Fruit fly (Drosophila melanogaster) whole organism, embryonic: ENCODE data around the gene MESR3.

Source experiments
- Asciz ChIP-seq: fragments of 200-800 bp; sonication (Bioruptor generic); optimal IDR thresholded peaks from 2 replicates; lab custom pipeline; 2017; ENCODE audit warnings: missing biosample characterization, mild to moderate bottlenecking, missing genetic modification characterization, missing genetic modification reagents
- CG10979 ChIP-seq: fragments of 200-800 bp; sonication (Bioruptor generic); optimal IDR thresholded peaks from 2 replicates; lab custom pipeline; 2018; ENCODE audit warnings: missing biosample characterization, mild to moderate bottlenecking, missing genetic modification characterization, moderate library complexity
- CG11695 ChIP-seq: fragments of 200-800 bp; sonication (Bioruptor generic); IDR thresholded peaks from 3 replicates; pipeline ENCODE4 v1.3.6; 2022; ENCODE audit warnings: missing biosample characterization, missing genetic modification characterization
- CG14441 ChIP-seq: fragments of 200-800 bp; sonication (Bioruptor generic); IDR thresholded peaks from 2 replicates; pipeline ENCODE4 v1.3.6; 2022; ENCODE audit warnings: missing biosample characterization, missing genetic modification characterization
- CG15479 ChIP-seq: fragments of 200-800 bp; sonication (Bioruptor generic); optimal IDR thresholded peaks from 3 replicates; lab custom pipeline; 2019; ENCODE audit warnings: missing biosample characterization, mild to moderate bottlenecking, missing genetic modification characterization, moderate library complexity
- CG16813 ChIP-seq: fragments of 200-800 bp; sonication (Bioruptor generic); IDR thresholded peaks from 3 replicates; pipeline ENCODE4 v1.3.6; 2022; ENCODE audit warnings: missing biosample characterization, missing genetic modification characterization; ENCODE audit not compliant: partially characterized antibody
- CG17612 ChIP-seq: fragments of 200-800 bp; sonication (Bioruptor generic); IDR thresholded peaks from 2 replicates; pipeline ENCODE4 v1.3.6; 2022; ENCODE audit warnings: missing biosample characterization, missing genetic modification characterization
- CG2120 ChIP-seq: fragments of 200-800 bp; sonication (Bioruptor generic); optimal IDR thresholded peaks from 3 replicates; lab custom pipeline; 2016; ENCODE audit warnings: missing biosample characterization, missing genetic modification characterization
- CG2889 ChIP-seq: fragments of 200-800 bp; sonication (Bioruptor generic); IDR thresholded peaks from 3 replicates; pipeline ENCODE4 v1.3.6; 2022; ENCODE audit warnings: missing biosample characterization, missing genetic modification characterization
- CG31441 ChIP-seq: fragments of 200-800 bp; sonication (Bioruptor generic); IDR thresholded peaks from 2 replicates; pipeline ENCODE4 v1.3.6; 2022; ENCODE audit warnings: missing biosample characterization, missing genetic modification characterization
- CG32532 ChIP-seq: fragments of 200-800 bp; sonication (Bioruptor generic); IDR thresholded peaks from 2 replicates; pipeline ENCODE4 v1.3.6; 2022; ENCODE audit warnings: missing biosample characterization, missing genetic modification characterization
- CG32767 ChIP-seq: fragments of 200-800 bp; sonication (Bioruptor generic); IDR thresholded peaks from 2 replicates; pipeline ENCODE4 v1.3.6; 2022; ENCODE audit warnings: missing biosample characterization, missing genetic modification characterization
- CG33557 ChIP-seq: fragments of 200-800 bp; sonication (Bioruptor generic); optimal IDR thresholded peaks from 2 replicates; lab custom pipeline; 2019; ENCODE audit warnings: missing biosample characterization, mild to moderate bottlenecking, missing genetic modification characterization, moderate library complexity
- CG4424 ChIP-seq: fragments of 200-800 bp; sonication (Bioruptor generic); optimal IDR thresholded peaks from 3 replicates; lab custom pipeline; 2016; ENCODE audit warnings: missing biosample characterization, missing genetic modification characterization
- CG6272 ChIP-seq: fragments of 200-800 bp; sonication (Bioruptor generic); IDR thresholded peaks from 2 replicates; pipeline ENCODE4 v1.3.6; 2022; ENCODE audit warnings: missing biosample characterization, missing genetic modification characterization
- CG6689 ChIP-seq: fragments of 200-800 bp; sonication (Bioruptor generic); IDR thresholded peaks from 2 replicates; pipeline ENCODE4 v1.3.6; 2022; ENCODE audit warnings: missing biosample characterization, missing genetic modification characterization
- CG8944 ChIP-seq: fragments of 200-800 bp; sonication (Bioruptor generic); optimal IDR thresholded peaks from 3 replicates; lab custom pipeline; 2016; ENCODE audit warnings: missing biosample characterization, missing genetic modification characterization
- Dad ChIP-seq: fragments of 200-800 bp; sonication (Bioruptor generic); optimal IDR thresholded peaks from 3 replicates; lab custom pipeline; 2016; ENCODE audit warnings: missing biosample characterization, missing genetic modification characterization
- Dip2 ChIP-seq: fragments of 200-800 bp; sonication (Bioruptor generic); IDR thresholded peaks from 2 replicates; pipeline ENCODE4 v1.3.6; 2022; ENCODE audit warnings: missing biosample characterization, missing genetic modification characterization
- Dip3 ChIP-seq: fragments of 200-800 bp; sonication (Bioruptor generic); optimal IDR thresholded peaks from 3 replicates; lab custom pipeline; 2016; ENCODE audit warnings: missing biosample characterization, missing genetic modification characterization
- GATAe ChIP-seq: fragments of 200-800 bp; sonication (Bioruptor generic); conservative IDR thresholded peaks from 2 replicates; pipeline ENCODE4 v1.3.6; 2022; ENCODE audit warnings: missing biosample characterization, missing genetic modification characterization
- H15 ChIP-seq: fragments of 200-800 bp; sonication (Bioruptor generic); IDR thresholded peaks from 3 replicates; pipeline ENCODE4 v1.3.6; 2022; ENCODE audit warnings: missing biosample characterization, missing genetic modification characterization
- HLH54F ChIP-seq: fragments of 200-800 bp; sonication (Bioruptor generic); optimal IDR thresholded peaks from 3 replicates; lab custom pipeline; 2016; ENCODE audit warnings: missing biosample characterization, missing genetic modification characterization
- Hr3 ChIP-seq: fragments of 200-800 bp; sonication (Bioruptor generic); optimal IDR thresholded peaks from 3 replicates; lab custom pipeline; 2016; ENCODE audit warnings: missing biosample characterization, missing genetic modification characterization
- Hr51 ChIP-seq, 2 experiments: fragments of 200-800 bp; sonication (Bioruptor generic); optimal IDR thresholded peaks; 2 replicates in 1 of 2; 3 replicates in 1 of 2; lab custom pipeline; 2016 to 2018; ENCODE audit warnings: missing biosample characterization in 2 of 2, missing genetic modification characterization in 2 of 2, mild to moderate bottlenecking in 1 of 2, moderate library complexity in 1 of 2
- Hr78 ChIP-seq, 2 experiments: fragments of 200-800 bp in 1 of 2; fragments of >200 bp in 1 of 2; sonication (Bioruptor generic) in 1 of 2; optimal IDR thresholded peaks; 2 replicates each; lab custom pipeline; 2017 to 2019; ENCODE audit warnings: missing biosample characterization in 2 of 2, missing genetic modification characterization in 2 of 2, mild to moderate bottlenecking in 1 of 2, moderate library complexity in 1 of 2
- Kr ChIP-seq: fragments of 200-800 bp; sonication (Bioruptor generic); optimal IDR thresholded peaks from 2 replicates; lab custom pipeline; 2017; ENCODE audit warnings: missing biosample characterization, mild to moderate bottlenecking, missing genetic modification characterization
- Lhr ChIP-seq: fragments of 200-800 bp; sonication (Bioruptor generic); optimal IDR thresholded peaks from 3 replicates; lab custom pipeline; 2017; ENCODE audit warnings: mild to moderate bottlenecking, missing biosample characterization, missing genetic modification reagents, missing genetic modification characterization
- NK7.1 ChIP-seq: fragments of 200-800 bp; sonication (Bioruptor generic); optimal IDR thresholded peaks from 3 replicates; lab custom pipeline; 2016; ENCODE audit warnings: missing biosample characterization, missing genetic modification characterization
- NfI ChIP-seq: fragments of 200-800 bp; sonication (Bioruptor generic); optimal IDR thresholded peaks from 3 replicates; lab custom pipeline; 2018; ENCODE audit warnings: missing biosample characterization, mild to moderate bottlenecking, missing genetic modification characterization, moderate library complexity
- Oli ChIP-seq: fragments of 200-800 bp; sonication (Bioruptor generic); optimal IDR thresholded peaks from 2 replicates; lab custom pipeline; 2018; ENCODE audit warnings: missing biosample characterization, mild to moderate bottlenecking, missing genetic modification characterization, moderate library complexity
- aop ChIP-seq: fragments of 200-800 bp; sonication (Bioruptor generic); IDR thresholded peaks from 2 replicates; pipeline ENCODE4 v1.3.6; 2022; ENCODE audit warnings: missing biosample characterization, missing genetic modification characterization
- cato ChIP-seq: fragments of 200-800 bp; sonication (Bioruptor generic); optimal IDR thresholded peaks from 2 replicates; lab custom pipeline; 2016; ENCODE audit warnings: missing biosample characterization, missing genetic modification characterization, borderline replicate concordance
- chn ChIP-seq: fragments of 200-800 bp; sonication (Bioruptor generic); optimal IDR thresholded peaks from 2 replicates; lab custom pipeline; 2016; ENCODE audit warnings: missing biosample characterization, missing genetic modification characterization
- dimm ChIP-seq: fragments of 200-800 bp; sonication (Bioruptor generic); IDR thresholded peaks from 2 replicates; pipeline ENCODE4 v1.3.6; 2022; ENCODE audit warnings: missing biosample characterization, missing genetic modification characterization
- disco-r ChIP-seq: fragments of 200-800 bp; sonication (Bioruptor generic); optimal IDR thresholded peaks from 2 replicates; lab custom pipeline; 2016; ENCODE audit warnings: missing biosample characterization, missing genetic modification characterization
- ems ChIP-seq: fragments of 200-800 bp; sonication (Bioruptor generic); optimal IDR thresholded peaks from 3 replicates; lab custom pipeline; 2016; ENCODE audit warnings: missing biosample characterization, missing genetic modification characterization
- en ChIP-seq: fragments of 200-800 bp; sonication (Bioruptor generic); optimal IDR thresholded peaks from 2 replicates; lab custom pipeline; 2016; ENCODE audit warnings: missing biosample characterization, missing genetic modification characterization
- fru ChIP-seq: fragments of >200 bp; optimal IDR thresholded peaks from 2 replicates; lab custom pipeline; 2017
- hb ChIP-seq: fragments of 200-800 bp; sonication (Bioruptor generic); IDR thresholded peaks from 3 replicates; pipeline ENCODE4 v1.3.6; 2022; ENCODE audit warnings: missing biosample characterization, missing genetic modification characterization; ENCODE audit not compliant: partially characterized antibody
- maf-S ChIP-seq: fragments of 200-800 bp; sonication (Bioruptor generic); optimal IDR thresholded peaks from 2 replicates; lab custom pipeline; 2016; ENCODE audit warnings: missing biosample characterization, missing genetic modification characterization
- onecut ChIP-seq: fragments of 200-800 bp; sonication (Bioruptor generic); IDR thresholded peaks from 2 replicates; pipeline ENCODE4 v1.3.6; 2022; ENCODE audit warnings: missing biosample characterization, missing genetic modification characterization
- peb ChIP-seq: fragments of 200-800 bp; sonication (Bioruptor generic); IDR thresholded peaks from 2 replicates; pipeline ENCODE4 v1.3.6; 2022; ENCODE audit warnings: missing biosample characterization, missing genetic modification characterization
- row ChIP-seq: fragments of 200-800 bp; sonication (Bioruptor generic); IDR thresholded peaks from 3 replicates; pipeline ENCODE4 v1.3.6; 2022; ENCODE audit warnings: missing biosample characterization, missing genetic modification characterization
- schlank ChIP-seq: fragments of 200-800 bp; sonication (Bioruptor generic); optimal IDR thresholded peaks from 2 replicates; lab custom pipeline; 2018; ENCODE audit warnings: missing biosample characterization, mild to moderate bottlenecking, missing genetic modification characterization
- sqz ChIP-seq: fragments of 200-800 bp; sonication (Bioruptor generic); optimal IDR thresholded peaks from 3 replicates; lab custom pipeline; 2018; ENCODE audit warnings: missing biosample characterization, mild to moderate bottlenecking, missing genetic modification characterization
- stc ChIP-seq: fragments of 200-800 bp; sonication (Bioruptor generic); IDR thresholded peaks from 2 replicates; pipeline ENCODE4 v1.3.6; 2022; ENCODE audit warnings: missing biosample characterization, missing genetic modification characterization
- tna ChIP-seq: fragments of 200-800 bp; sonication (Bioruptor generic); IDR thresholded peaks from 2 replicates; pipeline ENCODE4 v1.3.6; 2022; ENCODE audit warnings: missing biosample characterization, missing genetic modification characterization; ENCODE audit not compliant: partially characterized antibody
- trh ChIP-seq: fragments of 200-800 bp; sonication (Bioruptor generic); optimal IDR thresholded peaks from 2 replicates; lab custom pipeline; 2016; ENCODE audit warnings: missing biosample characterization, missing genetic modification characterization

The MESR3 gene

dm6 chr2L:18702721-18703488, 85.8 kb downstream of the MESR3 start, which contains the start of the genes CG10376 and CG10343 (continued):
- peak; percentile 51 for TF ChIP-seq schlank (tag; lab: Kevin White, UChicago)
- TF ChIP-seq CG31441 (GFP tag; lab: Robert Waterston, UW) = peak; percentile 94
- TF ChIP-seq Dad (GFP tag; lab: Kevin White, UChicago) = peak; percentile 54
- TF ChIP-seq trh (GFP tag; lab: Kevin White, UChicago) = peak; percentile 80
- peak; percentile 88 for TF ChIP-seq CG10979 (tag; lab: Kevin White, UChicago)
- peak; percentile 52 for TF ChIP-seq onecut (GFP tag; lab: Robert Waterston, UW)
- no peak for TF ChIP-seq fru (lab: Kevin White, UChicago)
- TF ChIP-seq HLH54F = peak; percentile 58
- no peak for TF ChIP-seq maf-S
- peak; percentile 70; the same call in 1 of the 3 replicates for TF ChIP-seq CG11695 (GFP tag; lab: Robert Waterston, UW)
- peak; percentile 35 for TF ChIP-seq tna (GFP tag; lab: Robert Waterston, UW)
- TF ChIP-seq Dip3 = peak; percentile 65
- peak; percentile 44; the same call in 1 of the 2 replicates for TF ChIP-seq stc (GFP tag; lab: Robert Waterston, UW)
- 0 out of 3 replicates have a peak, but pooled peaks have one; percentile 72 for TF ChIP-seq H15 (GFP tag; lab: Robert Waterston, UW)
- TF ChIP-seq CG15479 = no peak
- peak; percentile 63 for TF ChIP-seq GATAe (GFP tag; lab: Robert Waterston, UW)
- TF ChIP-seq CG6272 = peak; percentile 92
- no peak for TF ChIP-seq hb (GFP tag; lab: Robert Waterston, UW)
- TF ChIP-seq cato (GFP tag; lab: Kevin White, UChicago) = peak; percentile 72
- TF ChIP-seq Asciz (GFP tag; lab: Kevin White, UChicago) = peak; percentile 54
- no peak for TF ChIP-seq aop (GFP tag; lab: Robert Waterston, UW)
- 0 out of 2 replicates have a peak, but pooled peaks have one; percentile 38 for TF ChIP-seq CG17612 (GFP tag; lab: Robert Waterston, UW)
- peak; percentile 87 for TF ChIP-seq sqz (GFP tag; lab: Kevin White, UChicago)
- peak; percentile 90 for TF ChIP-seq CG33557
- TF ChIP-seq Kr (GFP tag; lab: Kevin White, UChicago) = peak; percentile 15
- TF ChIP-seq CG8944 = peak; percentile 49
- peak; percentile 97 for TF ChIP-seq row (GFP tag; lab: Robert Waterston, UW)
- no peak for TF ChIP-seq NK7.1
- peak; percentile 86 for TF ChIP-seq NfI (GFP tag; lab: Kevin White, UChicago)
- TF ChIP-seq en (GFP tag; lab: Kevin White, UChicago) = no peak
- TF ChIP-seq CG16813 (GFP tag; lab: Robert Waterston, UW) = no peak
- TF ChIP-seq Hr51 (GFP tag; optimal IDR thresholded peaks at IDR 0.05; lab: Kevin White, UChicago) = peak; percentile 50 to 90
- TF ChIP-seq dimm = 0 out of 2 replicates have a peak, but pooled peaks have one; percentile 26
- peak; percentile 94 for TF ChIP-seq Hr3 (GFP tag; lab: Kevin White, UChicago)
- peak; percentile 89 for TF ChIP-seq Oli (tag; lab: Kevin White, UChicago)
- TF ChIP-seq ems = peak; percentile 5
- peak; percentile 69; the same call in 1 of the 2 replicates for TF ChIP-seq peb
- peak; percentile 84 for TF ChIP-seq CG2120 (GFP tag; lab: Kevin White, UChicago)
- peak; percentile 89 for TF ChIP-seq CG6689 (GFP tag; lab: Robert Waterston, UW)
- no peak for TF ChIP-seq disco-r (GFP tag; lab: Kevin White, UChicago)
- TF ChIP-seq Dip2 = 0 out of 2 replicates have a peak, but pooled peaks have one; percentile 28
- peak; percentile 90 for TF ChIP-seq CG32532
- TF ChIP-seq CG32767 (GFP tag; lab: Robert Waterston, UW) = peak; percentile 77; the same call in 1 of the 2 replicates
- TF ChIP-seq CG14441 = peak; percentile 82
- TF ChIP-seq CG4424 (GFP tag; lab: Kevin White, UChicago) = peak; percentile 86
- peak; percentile 73; the same call in 2 of the 3 replicates for TF ChIP-seq CG2889 (GFP tag; lab: Robert Waterston, UW)
- TF ChIP-seq Lhr (GFP tag; lab: Kevin White, UChicago) = peak; percentile 67
- TF ChIP-seq chn (GFP tag; lab: Kevin White, UChicago) = peak; percentile 70
- TF ChIP-seq Hr78 (GFP tag; optimal IDR thresholded peaks at IDR 0.05; lab: Kevin White, UChicago) = no peak
